Worm (Caenorhabditis elegans) whole organism, late embryonic: ENCODE measurements around the gene dph-2.

ENCODE experiments used
- K09A11.1 ChIP-seq: sonication (generic microtip); optimal IDR thresholded peaks from 2 replicates; lab custom pipeline; 2017; ENCODE audit warnings: antibody characterized with exemption, mild to moderate bottlenecking, missing genetic modification characterization, missing compliant biosample characterization; ENCODE audit not compliant: insufficient read depth
- ceh-14 ChIP-seq: sonication (generic microtip); optimal IDR thresholded peaks from 2 replicates; lab custom pipeline; 2016; ENCODE audit warnings: missing genotype, missing genetic modification characterization, missing compliant biosample characterization
- ceh-34 ChIP-seq: sonication (generic microtip); optimal IDR thresholded peaks from 2 replicates; lab custom pipeline; 2016; ENCODE audit warnings: mild to moderate bottlenecking, missing genetic modification characterization, missing compliant biosample characterization
- ceh-45 ChIP-seq: fragments of 200-800 bp; sonication (Bioruptor generic); IDR thresholded peaks from 2 replicates; pipeline ENCODE4 v1.3.6; 2022; ENCODE audit warnings: missing genetic modification reagents, missing genetic modification characterization, missing compliant biosample characterization
- ceh-48 ChIP-seq: sonication (generic microtip); optimal IDR thresholded peaks from 2 replicates; lab custom pipeline; 2016; ENCODE audit warnings: missing genetic modification characterization, inconsistent platforms, missing compliant biosample characterization
- dve-1 ChIP-seq: sonication (generic microtip); optimal IDR thresholded peaks from 2 replicates; lab custom pipeline; 2017; ENCODE audit warnings: antibody characterized with exemption, mild to moderate bottlenecking, missing genetic modification characterization, missing compliant biosample characterization
- elt-4 ChIP-seq: sonication (generic microtip); optimal IDR thresholded peaks from 2 replicates; lab custom pipeline; 2016; ENCODE audit warnings: missing genetic modification characterization, missing compliant biosample characterization
- fax-1 ChIP-seq: sonication (generic microtip); optimal IDR thresholded peaks from 2 replicates; lab custom pipeline; 2016; ENCODE audit warnings: missing genotype, missing genetic modification characterization, missing compliant biosample characterization
- gmeb-2 ChIP-seq: sonication (generic microtip); optimal IDR thresholded peaks from 2 replicates; lab custom pipeline; 2016; ENCODE audit warnings: missing genetic modification characterization, inconsistent platforms, missing compliant biosample characterization
- nfya-1 ChIP-seq: sonication (generic microtip); optimal IDR thresholded peaks from 2 replicates; lab custom pipeline; 2017; ENCODE audit warnings: missing genetic modification characterization, mild to moderate bottlenecking, missing compliant biosample characterization, antibody characterized with exemption, moderate library complexity
- nhr-232 ChIP-seq: sonication (generic microtip); optimal IDR thresholded peaks from 2 replicates; lab custom pipeline; 2016; ENCODE audit warnings: missing genetic modification characterization, missing compliant biosample characterization
- npax-4 ChIP-seq: sonication (generic microtip); optimal IDR thresholded peaks from 2 replicates; lab custom pipeline; 2016; ENCODE audit warnings: missing genetic modification characterization, missing compliant biosample characterization
- pax-1 ChIP-seq: fragments of 150-350 bp; optimal IDR thresholded peaks from 2 replicates; lab custom pipeline; 2014; ENCODE audit warnings: missing biosample characterization, missing genetic modification characterization
- pqm-1 ChIP-seq: sonication (generic microtip); optimal IDR thresholded peaks from 2 replicates; lab custom pipeline; 2016; ENCODE audit warnings: missing genetic modification characterization, missing compliant biosample characterization
- pros-1 ChIP-seq: fragments of 150-350 bp; optimal IDR thresholded peaks from 2 replicates; lab custom pipeline; 2014; ENCODE audit warnings: missing biosample characterization, missing genetic modification reagents, missing genetic modification characterization
- ref-2 ChIP-seq: sonication (generic microtip); optimal IDR thresholded peaks from 2 replicates; lab custom pipeline; 2016; ENCODE audit warnings: missing genetic modification characterization, missing compliant biosample characterization
- sox-4 ChIP-seq: sonication (generic microtip); optimal IDR thresholded peaks from 2 replicates; lab custom pipeline; 2017; ENCODE audit warnings: mild to moderate bottlenecking, missing genetic modification characterization, inconsistent platforms, missing compliant biosample characterization
- syd-9 ChIP-seq: sonication (generic microtip); optimal IDR thresholded peaks from 2 replicates; lab custom pipeline; 2016; ENCODE audit warnings: mild to moderate bottlenecking, missing genetic modification characterization, moderate library complexity, missing compliant biosample characterization
- tbx-7 ChIP-seq: sonication (generic microtip); optimal IDR thresholded peaks from 2 replicates; lab custom pipeline; 2016; ENCODE audit warnings: missing genotype, missing genetic modification characterization, missing compliant biosample characterization
- unc-3 ChIP-seq, 2 experiments: fragments of 200-800 bp in 1 of 2; sonication (Bioruptor generic) in 1 of 2; sonication (generic microtip) in 1 of 2; conservative IDR thresholded peaks in 1 of 2; optimal IDR thresholded peaks in 1 of 2; 2 replicates each; pipeline versions ENCODE4 v1.3.6 to Lab custom; 2016 to 2022; ENCODE audit warnings: missing compliant biosample characterization in 2 of 2, missing genetic modification characterization in 2 of 2, missing genetic modification reagents in 1 of 2

The dph-2 gene

ce11 chrII:10654435-10654834, 59.7 kb downstream of the dph-2 start:
- TF ChIP-seq nfya-1 (tag; lab: Kevin White, UChicago) (no peak), ceh-34 (tag; lab: Kevin White, UChicago) (no peak), elt-4 (tag; lab: Kevin White, UChicago) (no peak), syd-9 (tag; lab: Kevin White, UChicago) (no peak)

DNA sequence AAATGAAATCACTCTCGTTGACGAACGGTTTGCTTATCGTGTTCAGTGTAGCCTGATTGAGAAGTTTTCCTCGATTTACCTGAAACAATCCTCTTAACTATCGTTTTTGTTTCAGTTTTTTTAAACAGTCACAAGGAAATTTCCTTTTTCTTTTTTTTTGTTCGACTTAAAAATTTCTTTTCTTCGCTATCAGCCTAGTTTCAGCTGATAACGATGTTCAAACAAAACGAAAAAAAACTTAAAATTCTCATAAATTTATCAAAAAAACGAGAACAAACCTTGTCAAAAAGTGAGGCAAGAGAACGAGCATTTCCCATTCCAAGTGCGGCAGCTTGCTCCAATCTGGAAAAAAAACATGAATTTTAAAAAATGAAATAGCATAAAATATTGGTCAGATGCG, 60.5 kb downstream of the dph-2 start:
- TF ChIP-seq pax-1 (tag; lab: Kevin White, UChicago) (no peak), pros-1 (tag; lab: Kevin White, UChicago) (no peak), ceh-45 (no peak), gmeb-2 (tag; lab: Kevin White, UChicago) (no peak), fax-1 (tag; lab: Kevin White, UChicago) (no peak), tbx-7 (tag; lab: Kevin White, UChicago) (no peak), pqm-1 (tag; lab: Kevin White, UChicago) (no peak), ref-2 (no peak), npax-4 (tag; lab: Kevin White, UChicago) (no peak), nhr-232 (tag; lab: Kevin White, UChicago) (no peak), K09A11.1 (no peak), ceh-14 (tag; lab: Kevin White, UChicago) (no peak), sox-4 (tag; lab: Kevin White, UChicago) (no peak), unc-3 (GFP tag; conservative IDR thresholded peaks at IDR 0.05; lab: Robert Waterston, UW) (no peak), unc-3 (tag; optimal IDR thresholded peaks at IDR 0.05; lab: Kevin White, UChicago) (no peak), dve-1 (tag; lab: Kevin White, UChicago) (no peak), ceh-48 (no peak)
